Worm (Caenorhabditis elegans) whole organism, late embryonic: ENCODE measurements around the gene unc-44.
A peak's percentile ranks its signal among the peaks of the same experiment; 100 is the strongest.

ENCODE experiments used
- C08G9.2 ChIP-seq: sonication (generic microtip); optimal IDR thresholded peaks from 2 replicates; lab custom pipeline; 2016; ENCODE audit warnings: mild to moderate bottlenecking, missing genetic modification characterization, moderate library complexity, missing compliant biosample characterization
- F13H6.1 ChIP-seq: sonication (generic microtip); optimal IDR thresholded peaks from 2 replicates; lab custom pipeline; 2016; ENCODE audit warnings: missing genetic modification characterization, missing compliant biosample characterization
- K02D7.2 ChIP-seq: sonication (generic microtip); optimal IDR thresholded peaks from 2 replicates; lab custom pipeline; 2017; ENCODE audit warnings: mild to moderate bottlenecking, missing genetic modification characterization, missing compliant biosample characterization
- ceh-14 ChIP-seq: sonication (generic microtip); optimal IDR thresholded peaks from 2 replicates; lab custom pipeline; 2016; ENCODE audit warnings: missing genotype, missing genetic modification characterization, missing compliant biosample characterization
- ceh-9 ChIP-seq: sonication (generic microtip); optimal IDR thresholded peaks from 2 replicates; lab custom pipeline; 2016; ENCODE audit warnings: mild to moderate bottlenecking, missing genetic modification characterization, inconsistent platforms, missing compliant biosample characterization
- elt-2 ChIP-seq: sonication (generic microtip); optimal IDR thresholded peaks from 2 replicates; lab custom pipeline; 2016; ENCODE audit warnings: missing genetic modification reagents, missing genetic modification characterization, missing compliant biosample characterization
- eyg-1 ChIP-seq: sonication (generic microtip); optimal IDR thresholded peaks from 2 replicates; lab custom pipeline; 2016; ENCODE audit warnings: missing genotype, missing genetic modification characterization, missing compliant biosample characterization
- fax-1 ChIP-seq: sonication (generic microtip); optimal IDR thresholded peaks from 2 replicates; lab custom pipeline; 2016; ENCODE audit warnings: missing genotype, missing genetic modification characterization, missing compliant biosample characterization
- lin-11 ChIP-seq: fragments of 200-800 bp; sonication (Bioruptor generic); optimal IDR thresholded peaks from 2 replicates; lab custom pipeline; 2018; ENCODE audit warnings: mild to moderate bottlenecking, missing genetic modification characterization, missing compliant biosample characterization
- nhr-11 ChIP-seq: fragments of 150-350 bp; optimal IDR thresholded peaks from 2 replicates; lab custom pipeline; 2014; ENCODE audit warnings: missing biosample characterization, missing genetic modification characterization
- pha-4 ChIP-seq: fragments of 150-350 bp; optimal IDR thresholded peaks from 2 replicates; lab custom pipeline; 2018; ENCODE audit warnings: missing biosample characterization, missing genetic modification reagents, missing genetic modification characterization
- syd-9 ChIP-seq: sonication (generic microtip); optimal IDR thresholded peaks from 2 replicates; lab custom pipeline; 2016; ENCODE audit warnings: mild to moderate bottlenecking, missing genetic modification characterization, moderate library complexity, missing compliant biosample characterization
- unc-55 ChIP-seq: sonication (generic microtip); optimal IDR thresholded peaks from 2 replicates; lab custom pipeline; 2017; ENCODE audit warnings: missing biosample characterization, missing genetic modification reagents, missing genetic modification characterization

DNA sequence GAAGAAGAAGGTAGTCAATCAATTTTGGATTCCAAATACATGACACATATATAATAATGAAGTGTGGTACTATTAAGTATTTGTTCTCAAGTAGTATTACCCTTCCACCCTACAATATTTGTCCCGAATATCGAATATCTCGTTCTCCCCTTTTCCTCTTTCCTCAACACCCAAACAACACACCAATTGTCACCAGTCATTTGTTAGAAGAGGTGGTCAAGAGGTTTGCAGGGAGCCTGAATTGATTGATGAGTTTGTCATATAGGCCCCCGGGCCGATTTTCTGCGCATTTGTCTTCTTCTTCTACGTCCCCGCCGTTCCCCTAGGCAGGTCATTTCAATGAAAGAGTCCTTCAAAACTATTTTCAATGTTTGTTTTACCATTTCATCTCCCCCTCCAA, 11.1 kb upstream of the unc-44 start:
- TF ChIP-seq eyg-1 (no peak), syd-9 (tag; lab: Kevin White, UChicago) (no peak), elt-2 (no peak), F13H6.1 (tag; lab: Kevin White, UChicago) (no peak), C08G9.2 (tag; lab: Kevin White, UChicago) (no peak), fax-1 (tag; lab: Kevin White, UChicago) (no peak), K02D7.2 (tag; lab: Kevin White, UChicago) (no peak), nhr-11 (tag; lab: Kevin White, UChicago) (no peak), lin-11 (tag; lab: Kevin White, UChicago) (no peak), ceh-9 (tag; lab: Kevin White, UChicago) (no peak), pha-4 (no peak), unc-55 (peak; percentile 80), ceh-14 (tag; lab: Kevin White, UChicago) (no peak)
